Fruit fly (Drosophila melanogaster): ENCODE measurements around the gene Mocs1.

DNA sequence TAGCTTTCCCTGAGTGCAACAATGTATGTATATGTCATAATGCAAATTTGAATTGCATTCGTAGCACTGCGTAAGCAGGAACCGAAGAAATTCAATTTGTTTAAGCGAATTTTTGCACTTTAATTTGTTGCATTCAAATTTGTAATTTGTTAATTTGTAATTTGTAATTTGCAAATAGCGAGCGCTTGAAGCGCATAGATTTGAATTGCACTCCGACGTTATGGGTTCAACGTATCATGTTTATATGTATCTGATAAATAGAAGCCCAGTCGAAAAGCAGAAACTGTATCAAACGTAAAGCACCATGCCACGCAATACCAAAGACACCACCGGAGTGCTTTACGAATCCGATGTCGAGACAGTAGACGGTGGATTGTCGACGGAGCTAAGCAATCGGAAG is 47.1 kb upstream of the Mocs1 start, which contains the start of gene Fad2:
- TF ChIP-seq CG8478 (optimal IDR thresholded peaks at IDR 0.05) (no peak), pan (optimal IDR thresholded peaks at IDR 0.05) (no peak), usp (GFP tag; optimal IDR thresholded peaks at IDR 0.05) (no peak), psq (optimal IDR thresholded peaks at IDR 0.05) (no peak)

All from whole organism.